Worm (Caenorhabditis elegans) whole organism, L4 larva: ENCODE measurements around the gene W06D11.2.

ENCODE experiments used
- aly-2 ChIP-seq: sonication (generic microtip); optimal IDR thresholded peaks from 2 replicates; lab custom pipeline; 2018; ENCODE audit warnings: missing biosample characterization, missing genetic modification characterization
- ama-1 ChIP-seq: fragments of 150-350 bp; optimal IDR thresholded peaks from 2 replicates; lab custom pipeline; 2014; ENCODE audit warnings: inconsistent platforms, mixed read lengths
- ces-1 ChIP-seq: fragments of 150-350 bp; sonication (generic microtip); optimal IDR thresholded peaks from 4 replicates; lab custom pipeline; 2014; ENCODE audit warnings: missing biosample characterization, missing genetic modification reagents, missing genetic modification characterization
- hmg-1.1 ChIP-seq: fragments of 200-800 bp; sonication (Bioruptor generic); IDR thresholded peaks from 2 replicates; pipeline ENCODE4 v1.3.6; 2022; ENCODE audit warnings: missing genetic modification reagents, missing genetic modification characterization, missing compliant biosample characterization
- jun-1 ChIP-seq: fragments of 150-350 bp; optimal IDR thresholded peaks from 2 replicates; lab custom pipeline; 2014; ENCODE audit warnings: missing biosample characterization, missing genetic modification reagents, missing genetic modification characterization
- lin-13 ChIP-seq: fragments of 150-350 bp; optimal IDR thresholded peaks from 2 replicates; lab custom pipeline; 2014; ENCODE audit warnings: missing biosample characterization, missing genetic modification reagents, missing genetic modification characterization
- nhr-28 ChIP-seq: fragments of 150-350 bp; optimal IDR thresholded peaks from 2 replicates; lab custom pipeline; 2014; ENCODE audit warnings: missing biosample characterization, missing genetic modification characterization
- rbr-2 ChIP-seq: sonication (generic microtip); optimal IDR thresholded peaks from 2 replicates; lab custom pipeline; 2016; ENCODE audit warnings: missing genotype, missing genetic modification characterization, missing compliant biosample characterization

ce11 chrX:12284161-12284560 lies 12.4 kb downstream of the W06D11.2 start:
- TF ChIP-seq lin-13 (GFP tag; lab: Kevin White, UChicago) (no peak), jun-1 (tag; lab: Kevin White, UChicago) (no peak), hmg-1.1 (GFP tag; lab: Robert Waterston, UW) (no peak), ces-1 (GFP tag; lab: Kevin White, UChicago) (no peak), rbr-2 (tag; lab: Kevin White, UChicago) (no peak), nhr-28 (tag; lab: Kevin White, UChicago) (no peak), aly-2 (tag; lab: Kevin White, UChicago) (no peak), ama-1 (lab: Kevin White, UChicago) (no peak)
